Fruit fly (Drosophila melanogaster) whole organism, adult: ENCODE measurements around the gene CG31515.

Source experiments
- CG12768 ChIP-seq: fragments of 200-800 bp; sonication (Bioruptor generic); optimal IDR thresholded peaks from 2 replicates; lab custom pipeline; 2017; ENCODE audit warnings: missing biosample characterization, missing genetic modification characterization, mild to moderate bottlenecking, moderate library complexity, missing genetic modification reagents
- CG33017 ChIP-seq: fragments of 200-800 bp; sonication (Bioruptor generic); optimal IDR thresholded peaks from 2 replicates; lab custom pipeline; 2018; ENCODE audit warnings: missing biosample characterization, mild to moderate bottlenecking, missing genetic modification characterization, moderate library complexity
- CG7045 ChIP-seq: fragments of 200-800 bp; sonication (Bioruptor generic); optimal IDR thresholded peaks from 2 replicates; lab custom pipeline; 2017; ENCODE audit warnings: missing biosample characterization, mild to moderate bottlenecking, missing genetic modification characterization
- ovo ChIP-seq: fragments of 200-800 bp; sonication (Bioruptor generic); optimal IDR thresholded peaks from 2 replicates; lab custom pipeline; 2016; ENCODE audit warnings: missing biosample characterization, missing genetic modification characterization
- pad ChIP-seq: fragments of 200-800 bp; sonication (Bioruptor generic); optimal IDR thresholded peaks from 3 replicates; lab custom pipeline; 2017; ENCODE audit warnings: missing biosample characterization, missing genetic modification characterization, mild to moderate bottlenecking, moderate library complexity, missing genetic modification reagents

DNA sequence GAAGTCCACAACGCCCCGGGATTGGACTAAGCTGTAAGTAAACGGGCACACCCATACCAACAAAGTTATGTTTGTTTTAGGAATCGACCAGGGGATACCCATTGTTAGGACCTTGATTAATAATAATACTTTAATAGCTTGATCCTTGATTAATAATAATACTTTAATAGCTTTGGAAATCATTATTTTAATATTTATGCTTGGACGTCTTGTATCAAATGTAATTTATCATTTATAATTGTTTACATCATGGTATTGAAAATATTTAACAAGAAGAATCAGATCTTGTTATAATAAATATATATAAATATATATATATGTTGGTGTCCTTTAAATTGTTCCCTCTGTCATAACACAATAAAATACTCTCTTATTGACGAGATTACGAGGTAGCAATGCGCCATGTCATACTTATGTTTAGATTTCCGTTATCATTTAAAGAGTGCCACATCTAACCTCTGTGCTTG lies 31.7 kb downstream of the CG31515 start:
- TF ChIP-seq CG33017 (peak; percentile 81), CG7045 (GFP tag; lab: Kevin White, UChicago) (peak; percentile 63), CG12768 (peak; percentile 40), pad (GFP tag; lab: Kevin White, UChicago) (no peak), ovo (GFP tag; lab: Kevin White, UChicago) (no peak)
